Worm (Caenorhabditis elegans): ENCODE data around the gene sma-3.

The sma-3 gene

ce11 chrIII:6839091-6839490 is 24.7 kb downstream of the sma-3 start:
- no peak for TF ChIP-seq Y55F3AM.14 (GFP tag; optimal IDR thresholded peaks at IDR 0.05)
- no peak for TF ChIP-seq sem-4 (tag; optimal IDR thresholded peaks at IDR 0.05)
- no peak for TF ChIP-seq ztf-11 (tag; optimal IDR thresholded peaks at IDR 0.05)
- no peak for TF ChIP-seq ztf-1 (GFP tag; conservative IDR thresholded peaks at IDR 0.05)
- TF ChIP-seq lin-39 (tag; optimal IDR thresholded peaks at IDR 0.05): no peak
- TF ChIP-seq nhr-23 (tag; optimal IDR thresholded peaks at IDR 0.05): no peak
- no peak for TF ChIP-seq peb-1 (tag; optimal IDR thresholded peaks at IDR 0.05)
- TF ChIP-seq dmd-4 (tag; optimal IDR thresholded peaks at IDR 0.05): no peak
- no peak for TF ChIP-seq nhr-129 (tag; optimal IDR thresholded peaks at IDR 0.05)
- no peak for TF ChIP-seq ama-1 (optimal IDR thresholded peaks at IDR 0.05)
- TF ChIP-seq crh-2 (tag; optimal IDR thresholded peaks at IDR 0.05): no peak
- no peak for TF ChIP-seq mdl-1 (tag; optimal IDR thresholded peaks at IDR 0.05)
- TF ChIP-seq nhr-25 (tag; optimal IDR thresholded peaks at IDR 0.05): no peak
- no peak for TF ChIP-seq nhr-77 (tag; optimal IDR thresholded peaks at IDR 0.05)
- no peak for TF ChIP-seq nhr-10 (tag; optimal IDR thresholded peaks at IDR 0.05)

ce11 chrIII:6837320-6837719 is 26.4 kb downstream of the sma-3 start:
- TF ChIP-seq lin-11 (tag; optimal IDR thresholded peaks at IDR 0.05) (no peak), ztf-4 (tag; optimal IDR thresholded peaks at IDR 0.05) (no peak), ztf-11 (tag; optimal IDR thresholded peaks at IDR 0.05) (no peak), lsy-2 (tag; optimal IDR thresholded peaks at IDR 0.05) (no peak), crh-2 (tag; optimal IDR thresholded peaks at IDR 0.05) (no peak), dmd-4 (tag; optimal IDR thresholded peaks at IDR 0.05) (no peak)

ce11 chrIII:6831312-6831711 is 32.5 kb downstream of the sma-3 start:
- TF ChIP-seq unc-62 (GFP tag; optimal IDR thresholded peaks at IDR 0.05): no peak

- no peak for TF ChIP-seq nhr-10 (tag; optimal IDR thresholded peaks at IDR 0.05)
- no peak for TF ChIP-seq dmd-4 (tag; optimal IDR thresholded peaks at IDR 0.05)
- no peak for TF ChIP-seq fos-1 (tag; optimal IDR thresholded peaks at IDR 0.05)
- no peak for TF ChIP-seq unc-39 (tag; optimal IDR thresholded peaks at IDR 0.05)
- no peak for TF ChIP-seq crh-2 (tag; optimal IDR thresholded peaks at IDR 0.05)
- TF ChIP-seq ztf-11 (tag; optimal IDR thresholded peaks at IDR 0.05): no peak
- TF ChIP-seq mdl-1 (tag; optimal IDR thresholded peaks at IDR 0.05): no peak
- no peak for TF ChIP-seq lsy-2 (tag; optimal IDR thresholded peaks at IDR 0.05)
- TF ChIP-seq ceh-82 (tag; optimal IDR thresholded peaks at IDR 0.05): no peak
- no peak for TF ChIP-seq snpc-4 (tag; optimal IDR thresholded peaks at IDR 0.05)
- TF ChIP-seq mbf-1 (tag; optimal IDR thresholded peaks at IDR 0.05): no peak
- TF ChIP-seq R02D3.7 (tag; optimal IDR thresholded peaks at IDR 0.05): no peak
- TF ChIP-seq nhr-129 (tag; optimal IDR thresholded peaks at IDR 0.05): no peak
- TF ChIP-seq C34F6.9 (tag; optimal IDR thresholded peaks at IDR 0.05): no peak
- TF ChIP-seq ceh-16 (tag; optimal IDR thresholded peaks at IDR 0.05): no peak
- TF ChIP-seq elt-3 (tag; optimal IDR thresholded peaks at IDR 0.05): no peak
- no peak for TF ChIP-seq skn-1 (tag; optimal IDR thresholded peaks at IDR 0.05)
- TF ChIP-seq nhr-21 (tag; optimal IDR thresholded peaks at IDR 0.05): no peak
Measured at ce11 chrIII:6826137-6826536, 37.6 kb downstream of the sma-3 start.

- TF ChIP-seq elt-1 (tag; optimal IDR thresholded peaks at IDR 0.05) (no peak), nhr-21 (tag; optimal IDR thresholded peaks at IDR 0.05) (no peak), F13H6.1 (tag; optimal IDR thresholded peaks at IDR 0.05) (no peak), aly-2 (tag; optimal IDR thresholded peaks at IDR 0.05) (no peak), unc-62 (GFP tag; optimal IDR thresholded peaks at IDR 0.05) (no peak), R02D3.7 (tag; optimal IDR thresholded peaks at IDR 0.05) (no peak), snpc-4 (tag; optimal IDR thresholded peaks at IDR 0.05) (no peak), zag-1 (tag; optimal IDR thresholded peaks at IDR 0.05) (no peak), mab-5 (tag; optimal IDR thresholded peaks at IDR 0.05) (no peak), elt-3 (tag; optimal IDR thresholded peaks at IDR 0.05) (no peak), ZK546.5 (tag; optimal IDR thresholded peaks at IDR 0.05) (no peak), gmeb-1 (tag; optimal IDR thresholded peaks at IDR 0.05) (no peak), blmp-1 (tag; optimal IDR thresholded peaks at IDR 0.05; ENCODE audit: insufficient read depth) (no peak), dmd-4 (tag; optimal IDR thresholded peaks at IDR 0.05) (no peak), alr-1 (tag; optimal IDR thresholded peaks at IDR 0.05) (no peak), lin-11 (tag; optimal IDR thresholded peaks at IDR 0.05) (no peak)
Measured at ce11 chrIII:6822790-6823189, 41.0 kb downstream of the sma-3 start.

Data from whole organism, L2 larva.